Fruit fly (Drosophila melanogaster): ENCODE measurements around the gene Spn38F.

Gene Spn38F

DNA sequence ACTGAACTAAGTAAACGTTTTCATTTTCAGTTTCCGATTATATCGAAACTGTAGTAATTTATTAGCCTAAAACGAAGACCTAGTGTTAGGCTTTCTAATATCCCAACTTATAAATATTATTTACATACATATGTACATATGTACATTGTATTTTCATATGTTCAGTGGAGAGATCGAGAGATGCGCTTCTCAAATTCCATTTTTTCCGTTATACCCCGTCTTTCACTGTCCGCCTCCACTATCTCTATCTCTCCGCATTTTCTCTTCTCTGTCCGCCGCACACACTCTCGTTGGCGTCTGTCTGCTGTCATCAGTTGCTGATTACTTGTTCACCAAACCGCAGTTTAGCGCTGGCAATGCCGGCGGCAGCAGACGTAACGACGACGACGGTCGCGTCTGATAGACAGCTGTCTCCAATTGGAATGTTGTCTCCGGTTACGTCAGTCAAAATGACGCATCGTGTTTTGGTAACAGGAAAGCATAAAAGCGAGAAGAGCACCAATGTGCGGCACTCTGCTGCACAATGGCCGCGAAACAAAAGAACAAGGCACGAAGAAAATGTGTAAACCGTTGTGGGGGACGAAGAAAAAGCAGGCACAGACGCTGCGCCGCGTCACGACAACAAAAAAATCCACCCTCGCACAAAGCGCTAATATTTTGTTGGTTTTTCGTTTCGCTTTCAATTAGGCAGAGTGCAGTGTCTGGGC lies 15.1 kb downstream of the Spn38F start, which contains the start of gene CG9331:
Gene CG9331 (plus strand): TSS at position 340 of the 707 bp plus-strand sequence.
- TF ChIP-seq CG9705 (GFP tag; optimal IDR thresholded peaks at IDR 0.05) (no peak), pan (optimal IDR thresholded peaks at IDR 0.05) (no peak), Hr83 (GFP tag; optimal IDR thresholded peaks at IDR 0.05; ENCODE audit: poor library complexity, severe bottlenecking) (no peak), dl (GFP tag; optimal IDR thresholded peaks at IDR 0.05; ENCODE audit: insufficient read depth in 1 of 2, partially characterized antibody in 2 of 2) (peak in 1 of 2 experiments; percentile 59), dsf (GFP tag; optimal IDR thresholded peaks at IDR 0.05; ENCODE audit: borderline replicate concordance) (no peak), Dif (GFP tag; optimal IDR thresholded peaks at IDR 0.05; ENCODE audit: partially characterized antibody) (peak; percentile 38), Hr78 (GFP tag; optimal IDR thresholded peaks at IDR 0.05) (no peak), woc (GFP tag; optimal IDR thresholded peaks at IDR 0.05) (peak; percentile 5), GATAd (GFP tag; optimal IDR thresholded peaks at IDR 0.05) (no peak), Jra (GFP tag; optimal IDR thresholded peaks at IDR 0.05) (no peak), Mio (GFP tag; optimal IDR thresholded peaks at IDR 0.05) (no peak), tai (GFP tag; optimal IDR thresholded peaks at IDR 0.05) (no peak), psq (GFP tag; optimal IDR thresholded peaks at IDR 0.05) (peak; percentile 14), Vsx2 (GFP tag; optimal IDR thresholded peaks at IDR 0.05; ENCODE audit: partially characterized antibody) (peak; percentile 53), Rel (GFP tag; optimal IDR thresholded peaks at IDR 0.05) (no peak), Rel (tag; optimal IDR thresholded peaks at IDR 0.05) (peak; percentile 56), rgr (GFP tag; optimal IDR thresholded peaks at IDR 0.05) (no peak)

DNA sequence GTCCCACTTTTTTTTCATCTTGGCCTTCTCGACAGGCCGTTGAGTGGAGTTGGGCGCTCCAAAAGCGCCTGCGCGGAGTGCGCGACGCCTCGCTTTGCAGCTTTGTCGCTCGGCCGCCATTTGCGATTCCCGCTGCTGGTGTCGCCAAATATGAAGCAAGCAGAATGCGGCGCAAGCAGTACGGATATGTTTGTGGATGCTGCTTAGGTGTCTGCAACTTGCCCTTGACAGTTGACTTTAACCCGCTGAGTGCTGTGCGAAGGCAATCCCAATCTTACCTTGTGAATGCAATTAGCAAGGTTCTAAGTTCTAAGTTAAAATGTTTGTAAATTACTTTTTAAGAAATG lies 15.8 kb downstream of the Spn38F start:
- TF ChIP-seq Myc (optimal IDR thresholded peaks at IDR 0.05) (no peak), N (GFP tag; optimal IDR thresholded peaks at IDR 0.05) (peak; percentile 10)

DNA sequence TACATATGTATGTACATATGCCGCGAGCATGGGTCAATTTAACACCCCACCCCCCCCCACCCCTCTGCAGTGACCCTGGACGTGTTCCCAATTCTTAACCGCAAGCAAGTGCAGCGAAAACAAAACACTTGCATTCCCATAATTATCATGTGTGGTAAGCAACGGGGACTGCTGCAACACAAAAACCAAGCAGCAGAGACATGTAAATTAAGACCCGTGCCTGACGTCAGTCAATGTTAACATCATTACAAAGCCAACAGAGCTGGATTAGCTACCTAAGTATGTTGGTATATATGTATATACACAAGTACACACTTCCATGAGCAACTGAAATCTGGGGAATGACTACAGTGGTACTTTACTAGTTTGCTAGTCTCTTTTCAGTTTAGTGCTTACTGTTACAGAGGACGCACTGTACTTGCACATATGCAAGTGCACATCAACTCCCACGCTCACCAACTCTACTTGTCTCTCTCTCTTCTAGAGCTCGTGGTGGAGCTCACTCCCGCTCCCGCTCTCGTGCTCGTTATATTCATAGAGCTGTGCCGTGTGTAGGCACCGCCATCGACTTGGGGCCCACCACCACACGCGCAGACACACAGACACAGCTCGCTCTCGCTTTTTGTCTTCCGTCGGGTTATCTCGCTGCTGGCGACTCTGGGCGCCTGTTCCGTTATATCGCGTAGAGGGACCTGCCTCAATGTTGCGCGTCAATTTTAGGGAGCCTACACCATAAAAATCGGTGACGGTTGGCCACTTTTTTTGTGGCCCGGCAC lies 16.3 kb downstream of the Spn38F start:
- TF ChIP-seq rgr (GFP tag; optimal IDR thresholded peaks at IDR 0.05): no peak
- no peak for TF ChIP-seq dsf (GFP tag; optimal IDR thresholded peaks at IDR 0.05; ENCODE audit: borderline replicate concordance)
- no peak for TF ChIP-seq Dfd (GFP tag; optimal IDR thresholded peaks at IDR 0.05)
- TF ChIP-seq fru (GFP tag; optimal IDR thresholded peaks at IDR 0.05): no peak
- TF ChIP-seq Sp1 (GFP tag; optimal IDR thresholded peaks at IDR 0.05): no peak
- no peak for TF ChIP-seq Abd-B (GFP tag; optimal IDR thresholded peaks at IDR 0.05)
- no peak for TF ChIP-seq usp (GFP tag; optimal IDR thresholded peaks at IDR 0.05)
- TF ChIP-seq N (GFP tag; optimal IDR thresholded peaks at IDR 0.05): no peak
- TF ChIP-seq woc (GFP tag; optimal IDR thresholded peaks at IDR 0.05): no peak
- TF ChIP-seq lola (GFP tag; optimal IDR thresholded peaks at IDR 0.05): no peak
- TF ChIP-seq dl (GFP tag; optimal IDR thresholded peaks at IDR 0.05; ENCODE audit: insufficient read depth in 1 of 2, partially characterized antibody in 2 of 2): peak; percentile 69 to 87
- no peak for TF ChIP-seq jim (GFP tag; optimal IDR thresholded peaks at IDR 0.05)
- no peak for TF ChIP-seq Hr83 (GFP tag; optimal IDR thresholded peaks at IDR 0.05; ENCODE audit: poor library complexity, severe bottlenecking)
- TF ChIP-seq h (GFP tag; optimal IDR thresholded peaks at IDR 0.05): peak; percentile 8
- no peak for TF ChIP-seq Jra (GFP tag; optimal IDR thresholded peaks at IDR 0.05)
- TF ChIP-seq Hr78 (GFP tag; optimal IDR thresholded peaks at IDR 0.05): no peak
- TF ChIP-seq ey (GFP tag; optimal IDR thresholded peaks at IDR 0.05): no peak
- TF ChIP-seq OdsH (GFP tag; optimal IDR thresholded peaks at IDR 0.05): no peak
- peak; percentile 80 for TF ChIP-seq Dif (GFP tag; optimal IDR thresholded peaks at IDR 0.05; ENCODE audit: partially characterized antibody)
- TF ChIP-seq Vsx2 (GFP tag; optimal IDR thresholded peaks at IDR 0.05; ENCODE audit: partially characterized antibody): peak; percentile 71
- TF ChIP-seq br (GFP tag; optimal IDR thresholded peaks at IDR 0.05): no peak
- TF ChIP-seq Rel (GFP tag; optimal IDR thresholded peaks at IDR 0.05): no peak
- TF ChIP-seq Rel (tag; optimal IDR thresholded peaks at IDR 0.05): peak; percentile 26
- no peak for TF ChIP-seq pan (optimal IDR thresholded peaks at IDR 0.05)
- TF ChIP-seq psq (GFP tag; optimal IDR thresholded peaks at IDR 0.05): peak; percentile 3
- TF ChIP-seq sv (GFP tag; optimal IDR thresholded peaks at IDR 0.05): no peak
- TF ChIP-seq CrebA (GFP tag; optimal IDR thresholded peaks at IDR 0.05; ENCODE audit: borderline replicate concordance): no peak
- no peak for TF ChIP-seq CG9705 (GFP tag; optimal IDR thresholded peaks at IDR 0.05)
- TF ChIP-seq sage (GFP tag; optimal IDR thresholded peaks at IDR 0.05): no peak
- no peak for TF ChIP-seq foxo (GFP tag; optimal IDR thresholded peaks at IDR 0.05)
- TF ChIP-seq CG32264 (GFP tag; optimal IDR thresholded peaks at IDR 0.05): no peak
- no peak for TF ChIP-seq Mio (GFP tag; optimal IDR thresholded peaks at IDR 0.05)
- TF ChIP-seq tai (GFP tag; optimal IDR thresholded peaks at IDR 0.05): no peak
- no peak for TF ChIP-seq HLH106 (tag; optimal IDR thresholded peaks at IDR 0.05)
